Comparison of ENCODE assay signal across 6 worm cellular contexts in genomic region chrII:13495718-13496117, ce11.
TF ChIP-seq lines count a peak whose summit lies in the region.

Gene drr-1, minus strand, starts transcription at chrII:13495900.

TF ChIP-seq in whole organism, L1 larva, 84 proteins besides CTCF, POLR2A, EP300 and RAD21:
- peak; percentile 51 for TF ChIP-seq elt-2 (tag; optimal IDR thresholded peaks at IDR 0.05; lab: Kevin White, UChicago)
- peak in 1 of 2 experiments; percentile 4 for TF ChIP-seq lin-35 (GFP tag; optimal IDR thresholded peaks at IDR 0.05; lab: Kevin White, UChicago)
- no peak for TF ChIP-seq lin-14 (GFP tag; optimal IDR thresholded peaks at IDR 0.05; lab: Kevin White, UChicago)
- TF ChIP-seq sox-4 (tag; optimal IDR thresholded peaks at IDR 0.05; lab: Kevin White, UChicago), result no peak

TF ChIP-seq in whole organism, L2 larva, 48 proteins besides CTCF, POLR2A, EP300 and RAD21:
- TF ChIP-seq nhr-21 (tag; optimal IDR thresholded peaks at IDR 0.05; lab: Kevin White, UChicago) (no peak), fos-1 (tag; optimal IDR thresholded peaks at IDR 0.05; lab: Kevin White, UChicago) (peak; percentile 28), crh-2 (tag; optimal IDR thresholded peaks at IDR 0.05; lab: Kevin White, UChicago) (peak; percentile 28), R02D3.7 (tag; optimal IDR thresholded peaks at IDR 0.05; lab: Kevin White, UChicago) (no peak)
TF ChIP-seq in whole organism, L2 larva: peak in this region for 2.

TF ChIP-seq in whole organism, L3 larva, 47 proteins besides CTCF, POLR2A, EP300 and RAD21:
- TF ChIP-seq ZK546.5 (tag; optimal IDR thresholded peaks at IDR 0.05; lab: Kevin White, UChicago), result no peak
- no peak for TF ChIP-seq nhr-23 (tag; optimal IDR thresholded peaks at IDR 0.05; lab: Kevin White, UChicago)
- peak; percentile 46 for TF ChIP-seq ceh-28 (tag; optimal IDR thresholded peaks at IDR 0.05; lab: Kevin White, UChicago)
- TF ChIP-seq pha-4 (tag; optimal IDR thresholded peaks at IDR 0.05; lab: Kevin White, UChicago), result peak; percentile 35
- peak; percentile 72 for TF ChIP-seq elt-2 (tag; optimal IDR thresholded peaks at IDR 0.05; lab: Kevin White, UChicago)

TF ChIP-seq in whole organism, L4 larva, 104 proteins besides CTCF, POLR2A, EP300 and RAD21:
- TF ChIP-seq lsy-2 (tag; optimal IDR thresholded peaks at IDR 0.05; lab: Kevin White, UChicago), result peak in 1 of 2 experiments; percentile 4
- TF ChIP-seq tag-97 (GFP tag; IDR thresholded peaks at IDR 0.05; lab: Robert Waterston, UW), result no peak
- peak; percentile 45 for TF ChIP-seq aha-1 (tag; lab: Kevin White, UChicago)
- TF ChIP-seq nhr-28 (tag; optimal IDR thresholded peaks at IDR 0.05; lab: Kevin White, UChicago), result peak; percentile 97
- no peak for TF ChIP-seq attf-4 (tag; optimal IDR thresholded peaks at IDR 0.05; lab: Kevin White, UChicago)
- TF ChIP-seq nhr-77 (tag; optimal IDR thresholded peaks at IDR 0.05; lab: Kevin White, UChicago), result peak; percentile 38
- peak; percentile 44 for TF ChIP-seq dve-1 (tag; optimal IDR thresholded peaks at IDR 0.05; lab: Kevin White, UChicago; ENCODE audit: insufficient read depth)
- TF ChIP-seq hlh-11 (tag; optimal IDR thresholded peaks at IDR 0.05; lab: Kevin White, UChicago), result peak; percentile 33
- TF ChIP-seq daf-16 (GFP tag; optimal IDR thresholded peaks at IDR 0.05; lab: Kevin White, UChicago), result no peak
- peak; percentile 87 for TF ChIP-seq daf-16 (tag; optimal IDR thresholded peaks at IDR 0.05; lab: Kevin White, UChicago)

TF ChIP-seq in whole organism, late embryonic, 69 proteins besides CTCF, POLR2A, EP300 and RAD21:
- TF ChIP-seq elt-2 (tag; optimal IDR thresholded peaks at IDR 0.05; lab: Kevin White, UChicago) (peak; percentile 58), pag-3 (tag; optimal IDR thresholded peaks at IDR 0.05; lab: Kevin White, UChicago; ENCODE audit: borderline replicate concordance) (no peak), ceh-34 (tag; optimal IDR thresholded peaks at IDR 0.05; lab: Kevin White, UChicago) (no peak), ceh-24 (tag; optimal IDR thresholded peaks at IDR 0.05; lab: Kevin White, UChicago) (no peak), T23F11.4 (GFP tag; optimal IDR thresholded peaks at IDR 0.05; lab: Kevin White, UChicago) (no peak), ref-2 (tag; optimal IDR thresholded peaks at IDR 0.05; lab: Kevin White, UChicago) (no peak), ama-1 (optimal IDR thresholded peaks at IDR 0.05; lab: Kevin White, UChicago) (no peak)

TF ChIP-seq in whole organism, young adult, 124 proteins besides CTCF, POLR2A, EP300 and RAD21:
- TF ChIP-seq nhr-80 (tag; optimal IDR thresholded peaks at IDR 0.05; lab: Kevin White, UChicago) (peak; percentile 38), nhr-120 (GFP tag; IDR thresholded peaks at IDR 0.05; lab: Robert Waterston, UW) (no peak)
